Worm (Caenorhabditis elegans) whole organism, young adult: ENCODE measurements around the gene daao-1.
A peak's percentile ranks its signal among the peaks of the same experiment; 100 is the strongest.

Source experiments
- B0019.2 ChIP-seq: fragments of 200-800 bp; sonication (Bioruptor generic); conservative IDR thresholded peaks from 2 replicates; pipeline ENCODE4 v1.3.6; 2022; ENCODE audit warnings: missing genetic modification reagents, missing genetic modification characterization, missing compliant biosample characterization
- F22D6.2 ChIP-seq: sonication (generic microtip); optimal IDR thresholded peaks from 2 replicates; lab custom pipeline; 2016; ENCODE audit warnings: mild to moderate bottlenecking, missing genetic modification characterization, missing compliant biosample characterization
- F33H1.4 ChIP-seq: fragments of 200-800 bp; sonication (Bioruptor generic); IDR thresholded peaks from 2 replicates; pipeline ENCODE4 v1.3.6; 2022; ENCODE audit warnings: missing genetic modification reagents, missing genetic modification characterization, missing compliant biosample characterization
- F52B5.7 ChIP-seq: sonication (generic microtip); optimal IDR thresholded peaks from 2 replicates; lab custom pipeline; 2016; ENCODE audit warnings: mild to moderate bottlenecking, missing genetic modification characterization, missing compliant biosample characterization
- K12H6.12 ChIP-seq: fragments of 200-800 bp; sonication (Bioruptor generic); optimal IDR thresholded peaks from 2 replicates; lab custom pipeline; 2018; ENCODE audit warnings: mild to moderate bottlenecking, missing genetic modification characterization, missing compliant biosample characterization
- Y53G8AR.9 ChIP-seq: fragments of 200-800 bp; sonication (Bioruptor generic); conservative IDR thresholded peaks from 2 replicates; pipeline ENCODE4 v1.3.6; 2022; ENCODE audit warnings: missing genetic modification reagents, missing genetic modification characterization, missing compliant biosample characterization
- Y56A3A.18 ChIP-seq: fragments of 200-800 bp; sonication (Bioruptor generic); IDR thresholded peaks from 2 replicates; pipeline ENCODE4 v1.3.6; 2022; ENCODE audit warnings: missing genetic modification reagents, missing genetic modification characterization, missing compliant biosample characterization
- Y95B8A.8 ChIP-seq: fragments of 200-800 bp; sonication (Bioruptor generic); IDR thresholded peaks from 2 replicates; pipeline ENCODE4 v1.3.6; 2022; ENCODE audit warnings: missing genetic modification reagents, missing genetic modification characterization, missing compliant biosample characterization
- aptf-3 ChIP-seq: fragments of 200-800 bp; sonication (Bioruptor generic); IDR thresholded peaks from 2 replicates; pipeline ENCODE4 v1.3.6; 2022; ENCODE audit warnings: missing genetic modification characterization, missing compliant biosample characterization
- attf-3 ChIP-seq: fragments of 200-800 bp; sonication (Bioruptor generic); conservative IDR thresholded peaks from 2 replicates; pipeline ENCODE4 v1.3.6; 2022; ENCODE audit warnings: missing genetic modification reagents, missing genetic modification characterization, missing compliant biosample characterization
- attf-6 ChIP-seq: fragments of 200-800 bp; sonication (Bioruptor generic); IDR thresholded peaks from 2 replicates; pipeline ENCODE4 v1.3.6; 2022; ENCODE audit warnings: missing genetic modification reagents, missing genetic modification characterization, missing compliant biosample characterization
- bed-1 ChIP-seq: fragments of 200-800 bp; sonication (Bioruptor generic); IDR thresholded peaks from 2 replicates; pipeline ENCODE4 v1.3.6; 2022; ENCODE audit warnings: missing genetic modification reagents, missing genetic modification characterization, missing compliant biosample characterization
- ccch-3 ChIP-seq: fragments of 200-800 bp; sonication (Bioruptor generic); optimal IDR thresholded peaks from 2 replicates; lab custom pipeline; 2018; ENCODE audit warnings: mild to moderate bottlenecking, missing genetic modification characterization, missing compliant biosample characterization
- ceh-27 ChIP-seq: fragments of 200-800 bp; sonication (Bioruptor generic); optimal IDR thresholded peaks from 2 replicates; lab custom pipeline; 2018; ENCODE audit warnings: mild to moderate bottlenecking, missing genetic modification characterization, moderate library complexity, missing compliant biosample characterization
- die-1 ChIP-seq: sonication (generic microtip); optimal IDR thresholded peaks from 2 replicates; lab custom pipeline; 2016; ENCODE audit warnings: missing genotype, mild to moderate bottlenecking, missing genetic modification characterization, missing compliant biosample characterization
- dox-1 ChIP-seq: fragments of 200-800 bp; sonication (Bioruptor generic); IDR thresholded peaks from 2 replicates; pipeline ENCODE4 v1.3.6; 2022; ENCODE audit warnings: missing genetic modification reagents, missing genetic modification characterization, missing compliant biosample characterization
- efl-1 ChIP-seq: fragments of 150-350 bp; optimal IDR thresholded peaks from 2 replicates; lab custom pipeline; 2014; ENCODE audit warnings: missing biosample characterization, missing genetic modification reagents, missing genetic modification characterization
- egl-18 ChIP-seq: fragments of 200-800 bp; sonication (Bioruptor generic); IDR thresholded peaks from 2 replicates; pipeline ENCODE4 v1.3.6; 2022; ENCODE audit warnings: missing genetic modification reagents, missing genetic modification characterization, missing compliant biosample characterization
- egrh-3 ChIP-seq: fragments of 200-800 bp; sonication (Bioruptor generic); IDR thresholded peaks from 2 replicates; pipeline ENCODE4 v1.3.6; 2022; ENCODE audit warnings: missing genetic modification reagents, missing genetic modification characterization, missing compliant biosample characterization
- ets-4 ChIP-seq: fragments of 200-800 bp; sonication (Bioruptor generic); optimal IDR thresholded peaks from 2 replicates; lab custom pipeline; 2018; ENCODE audit warnings: mild to moderate bottlenecking, missing genetic modification characterization, missing compliant biosample characterization
- fkh-3 ChIP-seq: sonication (generic microtip); optimal IDR thresholded peaks from 2 replicates; lab custom pipeline; 2016; ENCODE audit warnings: mild to moderate bottlenecking, missing genetic modification characterization, missing compliant biosample characterization
- gei-17 ChIP-seq: fragments of 200-800 bp; sonication (Bioruptor generic); optimal IDR thresholded peaks from 2 replicates; lab custom pipeline; 2018; ENCODE audit warnings: mild to moderate bottlenecking, missing genetic modification characterization, missing compliant biosample characterization
- hmg-20 ChIP-seq: fragments of 200-800 bp; sonication (Bioruptor generic); IDR thresholded peaks from 2 replicates; pipeline ENCODE4 v1.3.6; 2022; ENCODE audit warnings: missing genetic modification reagents, missing genetic modification characterization, missing compliant biosample characterization
- hrde-1 ChIP-seq: sonication (generic microtip); optimal IDR thresholded peaks from 2 replicates; lab custom pipeline; 2016; ENCODE audit warnings: missing genetic modification characterization, mild to moderate bottlenecking, missing compliant biosample characterization, moderate library complexity, missing genotype, missing genetic modification reagents, borderline replicate concordance
- lag-1 ChIP-seq: fragments of 200-800 bp; sonication (Bioruptor generic); IDR thresholded peaks from 2 replicates; pipeline ENCODE4 v1.3.6; 2022; ENCODE audit warnings: missing genetic modification reagents, missing genetic modification characterization, missing compliant biosample characterization
- let-607 ChIP-seq, 2 experiments: fragments of 200-800 bp in 1 of 2; sonication (Bioruptor generic) in 1 of 2; sonication (generic microtip) in 1 of 2; optimal IDR thresholded peaks; 2 replicates each; lab custom pipeline; 2016 to 2018; ENCODE audit warnings: mild to moderate bottlenecking in 2 of 2, missing compliant biosample characterization in 2 of 2, missing genetic modification characterization in 2 of 2, moderate library complexity in 2 of 2, missing genotype in 1 of 2
- lin-26 ChIP-seq: fragments of 200-800 bp; sonication (Bioruptor generic); IDR thresholded peaks from 2 replicates; pipeline ENCODE4 v1.3.6; 2022; ENCODE audit warnings: missing genetic modification reagents, missing genetic modification characterization, missing compliant biosample characterization
- lin-40 ChIP-seq: sonication (generic microtip); optimal IDR thresholded peaks from 2 replicates; lab custom pipeline; 2016; ENCODE audit warnings: missing genetic modification characterization, mild to moderate bottlenecking, missing compliant biosample characterization, missing genotype, missing genetic modification reagents
- madf-8 ChIP-seq: fragments of 200-800 bp; sonication (Bioruptor generic); conservative IDR thresholded peaks from 2 replicates; pipeline ENCODE4 v1.3.6; 2022; ENCODE audit warnings: missing genetic modification reagents, missing genetic modification characterization, missing compliant biosample characterization
- mel-28 ChIP-seq: sonication (generic microtip); optimal IDR thresholded peaks from 2 replicates; lab custom pipeline; 2016; ENCODE audit warnings: borderline replicate concordance, mild to moderate bottlenecking, missing genetic modification characterization, missing compliant biosample characterization
- mes-4 ChIP-seq: sonication (generic microtip); optimal IDR thresholded peaks from 2 replicates; lab custom pipeline; 2016; ENCODE audit warnings: missing genotype, missing genetic modification characterization, missing compliant biosample characterization
- nhr-120 ChIP-seq: fragments of 200-800 bp; sonication (Bioruptor generic); IDR thresholded peaks from 2 replicates; pipeline ENCODE4 v1.3.6; 2022; ENCODE audit warnings: missing genetic modification characterization, missing compliant biosample characterization
- nhr-179 ChIP-seq: sonication (generic microtip); optimal IDR thresholded peaks from 2 replicates; lab custom pipeline; 2016; ENCODE audit warnings: mild to moderate bottlenecking, missing genetic modification characterization, missing compliant biosample characterization
- pha-4 ChIP-seq: fragments of 150-350 bp; sonication (generic microtip); optimal IDR thresholded peaks from 2 replicates; lab custom pipeline; 2014; ENCODE audit warnings: missing biosample characterization, missing genetic modification reagents, missing genetic modification characterization
- rcor-1 ChIP-seq: fragments of 200-800 bp; sonication (Bioruptor generic); IDR thresholded peaks from 2 replicates; pipeline ENCODE4 v1.3.6; 2022; ENCODE audit warnings: missing genetic modification reagents, missing genetic modification characterization, missing compliant biosample characterization
- rec-8 ChIP-seq, 2 experiments: sonication (generic microtip); optimal IDR thresholded peaks; 2 replicates each; lab custom pipeline; 2016; ENCODE audit warnings: mild to moderate bottlenecking in 2 of 2, missing genetic modification characterization in 2 of 2, missing genetic modification reagents in 2 of 2, missing genotype in 2 of 2, missing biosample characterization in 1 of 2, missing compliant biosample characterization in 1 of 2, moderate library complexity in 1 of 2
- rpc-1 ChIP-seq, 2 experiments: fragments of 150-350 bp in 1 of 2; sonication (generic microtip) in 1 of 2; optimal IDR thresholded peaks; 2 replicates each; lab custom pipeline; 2014 to 2018; ENCODE audit warnings: missing biosample characterization in 1 of 2, missing genetic modification characterization in 1 of 2, missing genetic modification reagents in 1 of 2, missing genotype in 1 of 2
- sdz-38 ChIP-seq: sonication (generic microtip); optimal IDR thresholded peaks from 2 replicates; lab custom pipeline; 2016; ENCODE audit warnings: missing genotype, missing genetic modification characterization, missing compliant biosample characterization
- sea-2 ChIP-seq: fragments of 200-800 bp; sonication (Bioruptor generic); IDR thresholded peaks from 2 replicates; pipeline ENCODE4 v1.3.6; 2022; ENCODE audit warnings: missing genetic modification characterization, missing compliant biosample characterization
- snpc-1.1 ChIP-seq: sonication (generic microtip); optimal IDR thresholded peaks from 2 replicates; lab custom pipeline; 2017; ENCODE audit warnings: missing genetic modification characterization, mild to moderate bottlenecking, missing compliant biosample characterization, antibody characterized with exemption, moderate library complexity, missing genotype, missing genetic modification reagents; ENCODE audit not compliant: insufficient read depth
- snpc-3.4 ChIP-seq: sonication (generic microtip); optimal IDR thresholded peaks from 2 replicates; lab custom pipeline; 2017; ENCODE audit warnings: missing genetic modification characterization, mild to moderate bottlenecking, missing compliant biosample characterization, antibody characterized with exemption, moderate library complexity, missing genotype, missing genetic modification reagents
- snpc-4 ChIP-seq, 5 experiments: fragments of 150-350 bp in 1 of 5; sonication (generic microtip) in 4 of 5; optimal IDR thresholded peaks; 2 replicates each; lab custom pipeline; 2014 to 2018; ENCODE audit warnings: missing genetic modification characterization in 5 of 5, missing biosample characterization in 3 of 5, antibody characterized with exemption in 2 of 5, mild to moderate bottlenecking in 2 of 5, missing compliant biosample characterization in 2 of 5, missing genotype in 2 of 5, moderate library complexity in 2 of 5, missing genetic modification reagents in 1 of 5
- sptf-2 ChIP-seq: fragments of 200-800 bp; sonication (Bioruptor generic); optimal IDR thresholded peaks from 2 replicates; lab custom pipeline; 2018; ENCODE audit warnings: mild to moderate bottlenecking, missing genetic modification characterization, missing compliant biosample characterization
- tlf-1 ChIP-seq: fragments of 200-800 bp; sonication (Bioruptor generic); optimal IDR thresholded peaks from 2 replicates; lab custom pipeline; 2018; ENCODE audit warnings: mild to moderate bottlenecking, missing genetic modification characterization, missing compliant biosample characterization
- unc-62 ChIP-seq: fragments of 150-350 bp; optimal IDR thresholded peaks from 2 replicates; lab custom pipeline; 2014; ENCODE audit warnings: missing biosample characterization, missing genetic modification reagents, missing genetic modification characterization
- xnd-1 ChIP-seq: sonication (generic microtip); optimal IDR thresholded peaks from 2 replicates; lab custom pipeline; 2016; ENCODE audit warnings: missing genotype, missing genetic modification reagents, missing genetic modification characterization, missing compliant biosample characterization
- ztf-18 ChIP-seq: sonication (generic microtip); optimal IDR thresholded peaks from 2 replicates; lab custom pipeline; 2016; ENCODE audit warnings: missing genotype, mild to moderate bottlenecking, missing genetic modification characterization, missing compliant biosample characterization
- ztf-28 ChIP-seq: fragments of 200-800 bp; sonication (Bioruptor generic); IDR thresholded peaks from 2 replicates; pipeline ENCODE4 v1.3.6; 2022; ENCODE audit warnings: missing genetic modification reagents, missing genetic modification characterization, missing compliant biosample characterization

Gene daao-1

DNA sequence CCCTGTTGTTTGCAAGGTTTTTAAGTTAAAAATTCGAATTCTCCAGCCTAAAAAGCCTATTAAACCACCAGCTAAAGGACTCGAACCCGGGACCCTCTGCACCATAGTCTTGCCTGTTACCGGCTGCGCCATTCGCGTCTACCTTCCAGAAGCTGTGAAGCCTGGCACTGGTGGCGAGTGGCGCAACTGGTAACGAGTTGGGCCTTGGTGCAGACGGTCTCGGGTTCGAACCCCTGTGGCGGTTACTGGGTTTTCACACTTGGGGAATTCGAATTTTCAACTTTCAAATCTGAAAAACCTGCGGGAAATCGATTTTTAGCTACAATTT, 11.2 kb upstream of the daao-1 start (continued):
- TF ChIP-seq hmg-20 (no peak), rpc-1 (optimal IDR thresholded peaks at IDR 0.05; lab: Kevin White, UChicago) (no peak), rpc-1 (tag; optimal IDR thresholded peaks at IDR 0.05; lab: Kevin White, UChicago) (peak; percentile 24), Y95B8A.8 (GFP tag; lab: Robert Waterston, UW) (0 out of 2 replicates have a peak, but pooled peaks have one; percentile 17), B0019.2 (GFP tag; lab: Robert Waterston, UW) (no peak), pha-4 (no peak), attf-3 (peak; percentile 49; the same call in 1 of the 2 replicates), ceh-27 (GFP tag; lab: Kevin White, UChicago) (no peak), egrh-3 (peak; percentile 45; the same call in 1 of the 2 replicates), gei-17 (GFP tag; lab: Kevin White, UChicago) (no peak), dox-1 (GFP tag; lab: Robert Waterston, UW) (no peak), snpc-3.4 (tag; lab: Kevin White, UChicago) (no peak), ztf-18 (tag; lab: Kevin White, UChicago) (no peak), lin-26 (no peak), nhr-179 (tag; lab: Kevin White, UChicago) (no peak), lin-40 (no peak), tlf-1 (GFP tag; lab: Kevin White, UChicago) (no peak), egl-18 (no peak), rcor-1 (GFP tag; lab: Robert Waterston, UW) (no peak), F33H1.4 (GFP tag; lab: Robert Waterston, UW) (peak; percentile 39), mel-28 (tag; lab: Kevin White, UChicago) (no peak), let-607 (tag; optimal IDR thresholded peaks at IDR 0.05; lab: Kevin White, UChicago) (peak in 1 of 2 experiments; percentile 11), snpc-4 (GFP tag; optimal IDR thresholded peaks at IDR 0.05; lab: Kevin White, UChicago) (no peak), snpc-4 (tag; optimal IDR thresholded peaks at IDR 0.05; lab: Kevin White, UChicago) (no peak), ets-4 (GFP tag; lab: Kevin White, UChicago) (no peak), attf-6 (GFP tag; lab: Robert Waterston, UW) (no peak), hrde-1 (no peak), efl-1 (no peak), sea-2 (GFP tag; lab: Robert Waterston, UW) (peak; percentile 11; the same call in 1 of the 2 replicates), F52B5.7 (tag; lab: Kevin White, UChicago) (no peak), xnd-1 (tag; lab: Kevin White, UChicago) (no peak), F22D6.2 (tag; lab: Kevin White, UChicago) (no peak), ccch-3 (GFP tag; lab: Kevin White, UChicago) (no peak), aptf-3 (no peak), K12H6.12 (tag; lab: Kevin White, UChicago) (no peak), Y53G8AR.9 (no peak), lag-1 (GFP tag; lab: Robert Waterston, UW) (no peak), rec-8 (tag; optimal IDR thresholded peaks at IDR 0.05; lab: Kevin White, UChicago) (no peak), unc-62 (GFP tag; lab: Kevin White, UChicago) (no peak), mes-4 (no peak), die-1 (tag; lab: Kevin White, UChicago) (no peak), sptf-2 (peak; percentile 32), nhr-120 (peak; percentile 78; the same call in 1 of the 2 replicates), ztf-28 (no peak), madf-8 (0 out of 2 replicates have a peak, but pooled peaks have one; percentile 8), fkh-3 (no peak), sdz-38 (tag; lab: Kevin White, UChicago) (no peak), bed-1 (no peak), Y56A3A.18 (GFP tag; lab: Robert Waterston, UW) (no peak), snpc-1.1 (tag; lab: Kevin White, UChicago) (no peak)
